Worm (Caenorhabditis elegans) whole organism, L4 larva: Measurements from ENCODE around the gene vps-11.

ENCODE experiments used
- D1046.2 ChIP-seq: fragments of 200-800 bp; sonication (Bioruptor generic); IDR thresholded peaks from 2 replicates; pipeline ENCODE4 v1.3.6; 2022; ENCODE audit warnings: missing genetic modification characterization, missing compliant biosample characterization
- F10B5.3 ChIP-seq: sonication (generic microtip); optimal IDR thresholded peaks from 2 replicates; lab custom pipeline; 2016; ENCODE audit warnings: mild to moderate bottlenecking, missing genetic modification characterization, missing compliant biosample characterization
- F26F4.8 ChIP-seq: fragments of 200-800 bp; sonication (Bioruptor generic); conservative IDR thresholded peaks from 2 replicates; pipeline ENCODE4 v1.3.6; 2022; ENCODE audit warnings: missing genetic modification characterization, missing compliant biosample characterization
- F44E2.7 ChIP-seq: fragments of 200-800 bp; sonication (Bioruptor generic); IDR thresholded peaks from 2 replicates; pipeline ENCODE4 v2.1.2; 2022; ENCODE audit warnings: missing genetic modification characterization, missing compliant biosample characterization
- F49E8.2 ChIP-seq: sonication (generic microtip); optimal IDR thresholded peaks from 2 replicates; lab custom pipeline; 2016; ENCODE audit warnings: missing compliant biosample characterization, mild to moderate bottlenecking, missing genetic modification characterization, borderline replicate concordance
- T20F7.1 ChIP-seq: fragments of 200-800 bp; sonication (Bioruptor generic); optimal IDR thresholded peaks from 2 replicates; lab custom pipeline; 2018; ENCODE audit warnings: mild to moderate bottlenecking, missing genetic modification characterization, missing compliant biosample characterization
- Y48G9A.11 ChIP-seq: fragments of 200-800 bp; sonication (Bioruptor generic); IDR thresholded peaks from 2 replicates; pipeline ENCODE4 v1.3.6; 2022; ENCODE audit warnings: missing genetic modification reagents, missing genetic modification characterization, missing compliant biosample characterization
- ZK546.5 ChIP-seq, 2 experiments: sonication (generic microtip); optimal IDR thresholded peaks; 2 replicates each; lab custom pipeline; 2017; ENCODE audit warnings: missing biosample characterization in 2 of 2, missing genetic modification characterization in 2 of 2
- ama-1 ChIP-seq: fragments of 150-350 bp; optimal IDR thresholded peaks from 2 replicates; lab custom pipeline; 2014; ENCODE audit warnings: inconsistent platforms, mixed read lengths
- attf-4 ChIP-seq: sonication (generic microtip); optimal IDR thresholded peaks from 3 replicates; lab custom pipeline; 2017; ENCODE audit warnings: missing biosample characterization, missing genetic modification characterization
- ceh-62 ChIP-seq: sonication (generic microtip); optimal IDR thresholded peaks from 2 replicates; lab custom pipeline; 2017; ENCODE audit warnings: missing biosample characterization, missing genetic modification characterization
- ceh-82 ChIP-seq: sonication (generic microtip); optimal IDR thresholded peaks from 2 replicates; lab custom pipeline; 2017; ENCODE audit warnings: missing biosample characterization, missing genetic modification characterization
- ces-1 ChIP-seq: fragments of 150-350 bp; sonication (generic microtip); optimal IDR thresholded peaks from 4 replicates; lab custom pipeline; 2014; ENCODE audit warnings: missing biosample characterization, missing genetic modification reagents, missing genetic modification characterization
- ctbp-1 ChIP-seq: fragments of 200-800 bp; sonication (Bioruptor generic); IDR thresholded peaks from 2 replicates; pipeline ENCODE4 v1.3.6; 2022; ENCODE audit warnings: missing genetic modification reagents, missing genetic modification characterization, missing compliant biosample characterization
- dmd-6 ChIP-seq: fragments of 200-800 bp; sonication (Bioruptor generic); IDR thresholded peaks from 2 replicates; pipeline ENCODE4 v1.3.6; 2022; ENCODE audit warnings: missing genetic modification reagents, missing genetic modification characterization, missing compliant biosample characterization
- dpl-1 ChIP-seq: fragments of 150-350 bp; optimal IDR thresholded peaks from 2 replicates; lab custom pipeline; 2014; ENCODE audit warnings: missing biosample characterization, missing genetic modification reagents, missing genetic modification characterization
- duxl-1 ChIP-seq: sonication (generic microtip); optimal IDR thresholded peaks from 2 replicates; lab custom pipeline; 2016; ENCODE audit warnings: mild to moderate bottlenecking, missing genetic modification characterization, moderate library complexity, missing compliant biosample characterization; ENCODE audit not compliant: poor library complexity
- fkh-10 ChIP-seq: fragments of 150-350 bp; optimal IDR thresholded peaks from 2 replicates; lab custom pipeline; 2014; ENCODE audit warnings: missing biosample characterization, missing genetic modification reagents, missing genetic modification characterization
- hif-1 ChIP-seq, 2 experiments: sonication (generic microtip); optimal IDR thresholded peaks; 2 replicates each; lab custom pipeline; 2016 to 2017; ENCODE audit warnings: missing compliant biosample characterization in 2 of 2, missing genetic modification characterization in 2 of 2, missing genetic modification reagents in 2 of 2, missing genotype in 2 of 2, mild to moderate bottlenecking in 1 of 2
- hlh-11 ChIP-seq: fragments of 200-800 bp; sonication (Bioruptor generic); optimal IDR thresholded peaks from 2 replicates; lab custom pipeline; 2018; ENCODE audit warnings: mild to moderate bottlenecking, missing genetic modification characterization, missing compliant biosample characterization
- hlh-30 ChIP-seq: sonication (generic microtip); optimal IDR thresholded peaks from 2 replicates; lab custom pipeline; 2017; ENCODE audit warnings: antibody characterized with exemption, mild to moderate bottlenecking, missing genetic modification characterization, missing compliant biosample characterization; ENCODE audit not compliant: insufficient read depth
- hmg-1.1 ChIP-seq: fragments of 200-800 bp; sonication (Bioruptor generic); IDR thresholded peaks from 2 replicates; pipeline ENCODE4 v1.3.6; 2022; ENCODE audit warnings: missing genetic modification reagents, missing genetic modification characterization, missing compliant biosample characterization
- jun-1 ChIP-seq: fragments of 150-350 bp; optimal IDR thresholded peaks from 2 replicates; lab custom pipeline; 2014; ENCODE audit warnings: missing biosample characterization, missing genetic modification reagents, missing genetic modification characterization
- lin-1 ChIP-seq: fragments of 200-800 bp; sonication (Bioruptor generic); IDR thresholded peaks from 2 replicates; pipeline ENCODE4 v1.3.6; 2022; ENCODE audit warnings: missing genetic modification reagents, missing genetic modification characterization, missing compliant biosample characterization
- lin-13 ChIP-seq: fragments of 150-350 bp; optimal IDR thresholded peaks from 2 replicates; lab custom pipeline; 2014; ENCODE audit warnings: missing biosample characterization, missing genetic modification reagents, missing genetic modification characterization
- lin-29 ChIP-seq: fragments of 200-800 bp; sonication (Bioruptor generic); IDR thresholded peaks from 2 replicates; pipeline ENCODE4 v1.3.6; 2022; ENCODE audit warnings: missing genetic modification reagents, missing genetic modification characterization, missing compliant biosample characterization
- lin-38 ChIP-seq: fragments of 200-800 bp; sonication (Bioruptor generic); IDR thresholded peaks from 2 replicates; pipeline ENCODE4 v1.3.6; 2022; ENCODE audit warnings: missing genetic modification reagents, missing genetic modification characterization, missing compliant biosample characterization
- lin-39 ChIP-seq: fragments of 150-350 bp; optimal IDR thresholded peaks from 2 replicates; lab custom pipeline; 2014; ENCODE audit warnings: missing biosample characterization, missing genetic modification reagents, missing genetic modification characterization
- lir-3 ChIP-seq: sonication (generic microtip); optimal IDR thresholded peaks from 2 replicates; lab custom pipeline; 2016; ENCODE audit warnings: mild to moderate bottlenecking, missing genetic modification characterization, missing compliant biosample characterization
- lsy-2 ChIP-seq, 2 experiments: fragments of 150-350 bp in 1 of 2; sonication (generic microtip) in 1 of 2; optimal IDR thresholded peaks; 2 replicates each; lab custom pipeline; 2014 to 2017; ENCODE audit warnings: missing biosample characterization in 2 of 2, missing genetic modification characterization in 2 of 2
- madf-5 ChIP-seq, 2 experiments: fragments of 200-800 bp; sonication (Bioruptor generic); IDR thresholded peaks; 2 replicates each; pipeline ENCODE4 v1.3.6; 2022; ENCODE audit warnings: missing compliant biosample characterization in 2 of 2, missing genetic modification characterization in 2 of 2
- madf-9 ChIP-seq: fragments of 200-800 bp; sonication (Bioruptor generic); conservative IDR thresholded peaks from 2 replicates; pipeline ENCODE4 v1.3.6; 2022; ENCODE audit warnings: missing genetic modification reagents, missing genetic modification characterization, missing compliant biosample characterization
- mes-2 ChIP-seq: sonication (generic microtip); optimal IDR thresholded peaks from 2 replicates; lab custom pipeline; 2016; ENCODE audit warnings: missing genotype, mild to moderate bottlenecking, missing genetic modification characterization, missing compliant biosample characterization; ENCODE audit not compliant: poor library complexity, severe bottlenecking
- mxl-3 ChIP-seq: fragments of 200-800 bp; sonication (Bioruptor generic); optimal IDR thresholded peaks from 2 replicates; lab custom pipeline; 2018; ENCODE audit warnings: mild to moderate bottlenecking, missing genetic modification characterization, missing compliant biosample characterization
- nhr-10 ChIP-seq: fragments of 150-350 bp; optimal IDR thresholded peaks from 2 replicates; lab custom pipeline; 2014; ENCODE audit warnings: missing biosample characterization, missing genetic modification characterization
- nhr-102 ChIP-seq: sonication (generic microtip); optimal IDR thresholded peaks from 2 replicates; lab custom pipeline; 2016; ENCODE audit warnings: mild to moderate bottlenecking, missing genetic modification characterization, moderate library complexity, missing compliant biosample characterization
- nhr-41 ChIP-seq: fragments of 200-800 bp; sonication (Bioruptor generic); IDR thresholded peaks from 2 replicates; pipeline ENCODE4 v1.3.6; 2022; ENCODE audit warnings: missing genetic modification reagents, missing genetic modification characterization, missing compliant biosample characterization
- nhr-42 ChIP-seq: fragments of 200-800 bp; sonication (Bioruptor generic); IDR thresholded peaks from 2 replicates; pipeline ENCODE4 v1.3.6; 2022; ENCODE audit warnings: missing genetic modification characterization, missing compliant biosample characterization
- pha-4 ChIP-seq, 2 experiments: fragments of 150-350 bp in 1 of 2; fragments of 200-800 bp in 1 of 2; sonication (Bioruptor generic) in 1 of 2; IDR thresholded peaks in 1 of 2; optimal IDR thresholded peaks in 1 of 2; 2 replicates each; pipeline versions ENCODE4 v1.3.6 to Lab custom; 2014 to 2022; ENCODE audit warnings: missing genetic modification characterization in 2 of 2, missing genetic modification reagents in 2 of 2, missing biosample characterization in 1 of 2, missing compliant biosample characterization in 1 of 2
- pqm-1 ChIP-seq: sonication (generic microtip); optimal IDR thresholded peaks from 2 replicates; lab custom pipeline; 2017; ENCODE audit warnings: missing biosample characterization, missing genetic modification characterization
- sdz-12 ChIP-seq: fragments of 200-800 bp; sonication (Bioruptor generic); optimal IDR thresholded peaks from 2 replicates; lab custom pipeline; 2018; ENCODE audit warnings: mild to moderate bottlenecking, missing genetic modification characterization, missing compliant biosample characterization
- set-16 ChIP-seq: fragments of 200-800 bp; sonication (Bioruptor generic); IDR thresholded peaks from 2 replicates; pipeline ENCODE4 v1.3.6; 2022; ENCODE audit warnings: missing genetic modification reagents, missing genetic modification characterization, missing compliant biosample characterization
- spr-3 ChIP-seq: fragments of 200-800 bp; sonication (Bioruptor generic); optimal IDR thresholded peaks from 2 replicates; lab custom pipeline; 2018; ENCODE audit warnings: mild to moderate bottlenecking, missing genetic modification characterization, missing compliant biosample characterization
- unc-39 ChIP-seq: sonication (generic microtip); optimal IDR thresholded peaks from 2 replicates; lab custom pipeline; 2017; ENCODE audit warnings: missing biosample characterization, missing genetic modification characterization
- vab-7 ChIP-seq: fragments of 200-800 bp; sonication (Bioruptor generic); IDR thresholded peaks from 2 replicates; pipeline ENCODE4 v1.3.6; 2022; ENCODE audit warnings: missing genetic modification reagents, missing genetic modification characterization, missing compliant biosample characterization
- zag-1 ChIP-seq: fragments of 150-350 bp; optimal IDR thresholded peaks from 2 replicates; lab custom pipeline; 2014; ENCODE audit warnings: missing biosample characterization, missing genetic modification characterization
- zfp-3 ChIP-seq: fragments of 200-800 bp; sonication (Bioruptor generic); conservative IDR thresholded peaks from 2 replicates; pipeline ENCODE4 v1.3.6; 2022; ENCODE audit warnings: missing genetic modification reagents, missing genetic modification characterization, missing compliant biosample characterization
- zip-11 ChIP-seq: fragments of 200-800 bp; sonication (Bioruptor generic); IDR thresholded peaks from 2 replicates; pipeline ENCODE4 v1.3.6; 2022; ENCODE audit warnings: missing genetic modification characterization, missing compliant biosample characterization
- zip-2 ChIP-seq: fragments of 150-350 bp; optimal IDR thresholded peaks from 2 replicates; lab custom pipeline; 2014; ENCODE audit warnings: missing biosample characterization, missing genetic modification characterization

vps-11 gene

DNA sequence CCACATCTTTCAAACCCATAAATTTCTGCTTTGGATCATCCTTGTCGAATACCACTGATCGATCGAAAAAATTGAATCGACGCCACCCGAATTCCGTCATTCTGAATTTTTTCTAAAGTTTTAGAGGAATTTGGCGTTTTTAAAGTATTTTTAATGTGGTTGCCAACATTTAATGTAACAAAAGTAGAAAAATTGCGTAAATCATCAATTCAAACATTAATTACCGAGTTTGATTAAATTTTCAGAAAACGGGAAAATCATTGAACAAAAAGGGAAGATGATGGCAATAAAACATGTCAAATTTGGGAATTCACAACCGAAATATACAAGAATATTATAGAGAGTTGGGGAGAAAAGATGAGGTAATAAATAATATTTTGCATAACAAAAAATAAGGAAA lies at the start of gene vps-11:
TSS of gene vps-11 (minus strand) at position 101 of the 400 bp plus-strand sequence.
- TF ChIP-seq T20F7.1 (GFP tag; lab: Kevin White, UChicago) (no peak), F26F4.8 (no peak), lin-13 (GFP tag; lab: Kevin White, UChicago) (no peak), madf-5 (GFP tag; IDR thresholded peaks at IDR 0.05; lab: Robert Waterston, UW) (no peak), nhr-102 (tag; lab: Kevin White, UChicago) (no peak), ceh-62 (tag; lab: Kevin White, UChicago) (no peak), F44E2.7 (GFP tag; lab: Robert Waterston, UW) (no peak), set-16 (GFP tag; lab: Robert Waterston, UW) (no peak), fkh-10 (GFP tag; lab: Kevin White, UChicago) (no peak), Y48G9A.11 (GFP tag; lab: Robert Waterston, UW) (no peak), pqm-1 (no peak), lin-29 (GFP tag; lab: Robert Waterston, UW) (no peak), attf-4 (tag; lab: Kevin White, UChicago) (no peak), dmd-6 (GFP tag; lab: Robert Waterston, UW) (no peak), ces-1 (GFP tag; lab: Kevin White, UChicago) (no peak), lir-3 (tag; lab: Kevin White, UChicago) (no peak), lin-39 (no peak), mxl-3 (no peak)

- TF ChIP-seq nhr-10 = peak; percentile 16
- peak; percentile 85 for TF ChIP-seq lin-38 (GFP tag; lab: Robert Waterston, UW)
- peak; percentile 45; the same call in 1 of the 2 replicates for TF ChIP-seq set-16 (GFP tag; lab: Robert Waterston, UW)
- peak; percentile 72 for TF ChIP-seq hlh-11 (tag; lab: Kevin White, UChicago)
- TF ChIP-seq lin-1 = peak; percentile 91
- peak; percentile 42 for TF ChIP-seq zip-2 (tag; lab: Kevin White, UChicago)
- TF ChIP-seq F10B5.3 = peak; percentile 11
- TF ChIP-seq madf-9 (GFP tag; lab: Robert Waterston, UW) = peak; percentile 83
- TF ChIP-seq lin-39 = no peak
- peak; percentile 37; the same call in 1 of the 2 replicates for TF ChIP-seq nhr-41
- 0 out of 2 replicates have a peak, but pooled peaks have one; percentile 50 for TF ChIP-seq zip-11 (GFP tag; lab: Robert Waterston, UW)
- TF ChIP-seq ZK546.5 (tag; optimal IDR thresholded peaks at IDR 0.05; lab: Kevin White, UChicago) = no peak
- TF ChIP-seq ama-1 (lab: Kevin White, UChicago) = peak; percentile 22
- TF ChIP-seq F26F4.8 = peak; percentile 96
- peak; percentile 76; the same call in 1 of the 2 replicates for TF ChIP-seq nhr-42
- no peak for TF ChIP-seq unc-39 (tag; lab: Kevin White, UChicago)
- peak; percentile 77 for TF ChIP-seq spr-3 (GFP tag; lab: Kevin White, UChicago)
- no peak for TF ChIP-seq jun-1 (tag; lab: Kevin White, UChicago)
- TF ChIP-seq hmg-1.1 (GFP tag; lab: Robert Waterston, UW) = peak; percentile 94
- no peak for TF ChIP-seq zag-1
- peak; percentile 92 for TF ChIP-seq D1046.2 (GFP tag; lab: Robert Waterston, UW)
- peak; percentile 78; the same call in 1 of the 2 replicates for TF ChIP-seq zfp-3 (GFP tag; lab: Robert Waterston, UW)
- peak; percentile 88 for TF ChIP-seq ctbp-1 (GFP tag; lab: Robert Waterston, UW)
- TF ChIP-seq mes-2 (tag; lab: Kevin White, UChicago) = peak; percentile 91
- TF ChIP-seq dmd-6 (GFP tag; lab: Robert Waterston, UW) = peak; percentile 72
- peak; percentile 63 for TF ChIP-seq dpl-1 (GFP tag; lab: Kevin White, UChicago)
- TF ChIP-seq sdz-12 (GFP tag; lab: Kevin White, UChicago) = peak; percentile 75
- TF ChIP-seq duxl-1 = peak; percentile 91
- peak; percentile 95 for TF ChIP-seq pha-4 (GFP tag; IDR thresholded peaks at IDR 0.05; lab: Robert Waterston, UW)
- TF ChIP-seq pha-4 (tag; optimal IDR thresholded peaks at IDR 0.05; lab: Kevin White, UChicago) = no peak
- no peak for TF ChIP-seq ceh-82 (tag; lab: Kevin White, UChicago)
- TF ChIP-seq F49E8.2 = peak; percentile 79
- peak; percentile 35 to 85 for TF ChIP-seq lsy-2 (tag; optimal IDR thresholded peaks at IDR 0.05; lab: Kevin White, UChicago)
- peak; percentile 50 to 56 for TF ChIP-seq hif-1 (tag; optimal IDR thresholded peaks at IDR 0.05; lab: Kevin White, UChicago)
- TF ChIP-seq vab-7 (GFP tag; lab: Robert Waterston, UW) = peak; percentile 95
- TF ChIP-seq hlh-30 (tag; lab: Kevin White, UChicago) = peak; percentile 86
Measured at ce11 chrII:10840067-10840466, 46.8 kb upstream of the vps-11 start.
